Fruit fly (Drosophila melanogaster): Measurements from ENCODE around the gene Cyp4ac3.

Gene Cyp4ac3

dm6 chr2L:5297289-5297960 is 29.1 kb downstream of the Cyp4ac3 start:
- TF ChIP-seq Rel (GFP tag; optimal IDR thresholded peaks at IDR 0.05) (no peak), Rel (tag; optimal IDR thresholded peaks at IDR 0.05) (no peak), CG9705 (GFP tag; optimal IDR thresholded peaks at IDR 0.05) (peak; percentile 3), N (GFP tag; optimal IDR thresholded peaks at IDR 0.05) (no peak), dsf (GFP tag; optimal IDR thresholded peaks at IDR 0.05; ENCODE audit: borderline replicate concordance) (no peak), CG32264 (GFP tag; optimal IDR thresholded peaks at IDR 0.05) (peak; percentile 13), Dfd (GFP tag; optimal IDR thresholded peaks at IDR 0.05) (no peak), Hnf4 (GFP tag; optimal IDR thresholded peaks at IDR 0.05) (peak; percentile 59), h (GFP tag; optimal IDR thresholded peaks at IDR 0.05) (peak; percentile 79), br (GFP tag; optimal IDR thresholded peaks at IDR 0.05) (peak; percentile 53), woc (GFP tag; optimal IDR thresholded peaks at IDR 0.05) (peak; percentile 44), CrebA (GFP tag; optimal IDR thresholded peaks at IDR 0.05; ENCODE audit: borderline replicate concordance) (peak; percentile 4), Abd-B (GFP tag; optimal IDR thresholded peaks at IDR 0.05) (no peak), Jra (GFP tag; optimal IDR thresholded peaks at IDR 0.05) (no peak), dmrt93B (GFP tag; optimal IDR thresholded peaks at IDR 0.05) (peak; percentile 45), fru (GFP tag; optimal IDR thresholded peaks at IDR 0.05) (peak; percentile 82), ey (GFP tag; optimal IDR thresholded peaks at IDR 0.05) (peak; percentile 69), foxo (GFP tag; optimal IDR thresholded peaks at IDR 0.05) (peak in 1 of 2 experiments; percentile 77), HLH106 (tag; optimal IDR thresholded peaks at IDR 0.05) (peak; percentile 69), Sp1 (GFP tag; optimal IDR thresholded peaks at IDR 0.05) (peak; percentile 69), OdsH (GFP tag; optimal IDR thresholded peaks at IDR 0.05) (peak; percentile 59), brk (GFP tag; optimal IDR thresholded peaks at IDR 0.05) (peak; percentile 12), sage (GFP tag; optimal IDR thresholded peaks at IDR 0.05) (peak; percentile 9), psq (GFP tag; optimal IDR thresholded peaks at IDR 0.05) (peak; percentile 41), rgr (GFP tag; optimal IDR thresholded peaks at IDR 0.05) (peak; percentile 62), Mio (GFP tag; optimal IDR thresholded peaks at IDR 0.05) (no peak), Hr78 (GFP tag; optimal IDR thresholded peaks at IDR 0.05) (no peak), tai (GFP tag; optimal IDR thresholded peaks at IDR 0.05) (peak; percentile 54), Hr83 (GFP tag; optimal IDR thresholded peaks at IDR 0.05; ENCODE audit: poor library complexity, severe bottlenecking) (no peak), Vsx2 (GFP tag; optimal IDR thresholded peaks at IDR 0.05; ENCODE audit: partially characterized antibody) (no peak), Myc (optimal IDR thresholded peaks at IDR 0.05) (no peak)

- TF ChIP-seq jim (GFP tag; optimal IDR thresholded peaks at IDR 0.05) (no peak), woc (GFP tag; optimal IDR thresholded peaks at IDR 0.05) (no peak), HLH106 (tag; optimal IDR thresholded peaks at IDR 0.05) (no peak), Hnf4 (GFP tag; optimal IDR thresholded peaks at IDR 0.05) (no peak), dl (GFP tag; optimal IDR thresholded peaks at IDR 0.05; ENCODE audit: insufficient read depth in 1 of 2, partially characterized antibody in 2 of 2) (no peak), CG9705 (GFP tag; optimal IDR thresholded peaks at IDR 0.05) (no peak), psq (GFP tag; optimal IDR thresholded peaks at IDR 0.05) (no peak), CG32264 (GFP tag; optimal IDR thresholded peaks at IDR 0.05) (no peak), Rel (GFP tag; optimal IDR thresholded peaks at IDR 0.05) (no peak), Rel (tag; optimal IDR thresholded peaks at IDR 0.05) (no peak), ey (GFP tag; optimal IDR thresholded peaks at IDR 0.05) (no peak), sage (GFP tag; optimal IDR thresholded peaks at IDR 0.05) (no peak), Hr83 (GFP tag; optimal IDR thresholded peaks at IDR 0.05; ENCODE audit: poor library complexity, severe bottlenecking) (no peak), Dif (GFP tag; optimal IDR thresholded peaks at IDR 0.05; ENCODE audit: partially characterized antibody) (no peak), OdsH (GFP tag; optimal IDR thresholded peaks at IDR 0.05) (no peak), Dfd (GFP tag; optimal IDR thresholded peaks at IDR 0.05) (no peak), Myc (optimal IDR thresholded peaks at IDR 0.05) (no peak), Jra (GFP tag; optimal IDR thresholded peaks at IDR 0.05) (no peak), lola (GFP tag; optimal IDR thresholded peaks at IDR 0.05) (no peak)
These were observed 29.6 kb downstream of the Cyp4ac3 start for dm6 chr2L:5297961-5298311.

dm6 chr2L:5298978-5299627 is 30.8 kb downstream of the Cyp4ac3 start:
- TF ChIP-seq h (GFP tag; optimal IDR thresholded peaks at IDR 0.05) (peak; percentile 84), pan (optimal IDR thresholded peaks at IDR 0.05) (no peak), Rel (GFP tag; optimal IDR thresholded peaks at IDR 0.05) (no peak), Rel (tag; optimal IDR thresholded peaks at IDR 0.05) (peak; percentile 89), dl (GFP tag; optimal IDR thresholded peaks at IDR 0.05; ENCODE audit: insufficient read depth in 1 of 2, partially characterized antibody in 2 of 2) (no peak), CG9705 (GFP tag; optimal IDR thresholded peaks at IDR 0.05) (peak; percentile 24), Abd-B (GFP tag; optimal IDR thresholded peaks at IDR 0.05) (no peak), jim (GFP tag; optimal IDR thresholded peaks at IDR 0.05) (no peak), Myc (optimal IDR thresholded peaks at IDR 0.05) (no peak), N (GFP tag; optimal IDR thresholded peaks at IDR 0.05) (no peak), Vsx2 (GFP tag; optimal IDR thresholded peaks at IDR 0.05; ENCODE audit: partially characterized antibody) (no peak), Mio (GFP tag; optimal IDR thresholded peaks at IDR 0.05) (no peak), br (GFP tag; optimal IDR thresholded peaks at IDR 0.05) (peak; percentile 89), CrebA (GFP tag; optimal IDR thresholded peaks at IDR 0.05; ENCODE audit: borderline replicate concordance) (peak; percentile 28), Hr83 (GFP tag; optimal IDR thresholded peaks at IDR 0.05; ENCODE audit: poor library complexity, severe bottlenecking) (no peak), brk (GFP tag; optimal IDR thresholded peaks at IDR 0.05) (peak; percentile 35), Dif (GFP tag; optimal IDR thresholded peaks at IDR 0.05; ENCODE audit: partially characterized antibody) (no peak), CG32264 (GFP tag; optimal IDR thresholded peaks at IDR 0.05) (no peak), tai (GFP tag; optimal IDR thresholded peaks at IDR 0.05) (no peak), Hnf4 (GFP tag; optimal IDR thresholded peaks at IDR 0.05) (peak; percentile 80), GATAd (GFP tag; optimal IDR thresholded peaks at IDR 0.05) (no peak), OdsH (GFP tag; optimal IDR thresholded peaks at IDR 0.05) (peak; percentile 88), sv (GFP tag; optimal IDR thresholded peaks at IDR 0.05) (peak; percentile 66), dmrt93B (GFP tag; optimal IDR thresholded peaks at IDR 0.05) (peak; percentile 49), foxo (GFP tag; optimal IDR thresholded peaks at IDR 0.05) (peak in 1 of 2 experiments; percentile 82), ey (GFP tag; optimal IDR thresholded peaks at IDR 0.05) (peak; percentile 87), Dfd (GFP tag; optimal IDR thresholded peaks at IDR 0.05) (no peak), fru (GFP tag; optimal IDR thresholded peaks at IDR 0.05) (peak; percentile 85), lola (GFP tag; optimal IDR thresholded peaks at IDR 0.05) (no peak), Hr78 (GFP tag; optimal IDR thresholded peaks at IDR 0.05) (no peak), woc (GFP tag; optimal IDR thresholded peaks at IDR 0.05) (peak; percentile 18)

All from whole organism, wandering third instar larva.